Fruit fly (Drosophila melanogaster) whole organism, wandering third instar larva: ENCODE measurements around the gene CG45428.

ENCODE experiments used
- Hr78 ChIP-seq: fragments of >200 bp; optimal IDR thresholded peaks from 2 replicates; lab custom pipeline; 2017; ENCODE audit warnings: missing biosample characterization, missing genetic modification characterization
- Mio ChIP-seq: sonication (Bioruptor generic); optimal IDR thresholded peaks from 2 replicates; lab custom pipeline; 2016; ENCODE audit warnings: missing biosample characterization, missing genetic modification characterization
- Myc ChIP-seq: fragments of >200 bp; optimal IDR thresholded peaks from 2 replicates; lab custom pipeline; 2017
- OdsH ChIP-seq: fragments of 200-800 bp; sonication (Bioruptor generic); optimal IDR thresholded peaks from 2 replicates; lab custom pipeline; 2016; ENCODE audit warnings: missing biosample characterization, mild to moderate bottlenecking, missing genetic modification characterization
- Sp1 ChIP-seq: fragments of 200-800 bp; sonication (Bioruptor generic); optimal IDR thresholded peaks from 3 replicates; lab custom pipeline; 2019; ENCODE audit warnings: missing biosample characterization, mild to moderate bottlenecking, missing genetic modification characterization, moderate library complexity
- h ChIP-seq: fragments of 200-800 bp; sonication (Bioruptor generic); optimal IDR thresholded peaks from 3 replicates; lab custom pipeline; 2016; ENCODE audit warnings: missing biosample characterization, mild to moderate bottlenecking, missing genetic modification characterization
- psq ChIP-seq: fragments of 200-800 bp; sonication (Bioruptor generic); optimal IDR thresholded peaks from 3 replicates; lab custom pipeline; 2017; ENCODE audit warnings: missing biosample characterization, mild to moderate bottlenecking, missing genetic modification characterization, moderate library complexity

dm6 chr3L:22839726-22840228, 2.9 kb upstream of the CG45428 start:
- TF ChIP-seq psq (GFP tag; lab: Kevin White, UChicago): peak; percentile 80
- no peak for TF ChIP-seq Mio
- TF ChIP-seq Hr78: no peak
- no peak for TF ChIP-seq OdsH (GFP tag; lab: Kevin White, UChicago)
- TF ChIP-seq h (GFP tag; lab: Kevin White, UChicago): peak; percentile 67
- no peak for TF ChIP-seq Myc
- TF ChIP-seq Sp1: peak; percentile 68
